Worm (Caenorhabditis elegans) whole organism, L4/young adult: ENCODE results near the gene F58E6.11.

Experiments used
- W03F9.2 ChIP-seq: fragments of 150-350 bp; optimal IDR thresholded peaks from 2 replicates; lab custom pipeline; 2014; ENCODE audit warnings: missing biosample characterization, missing genetic modification characterization
- dao-5 ChIP-seq: sonication (generic microtip); optimal IDR thresholded peaks from 2 replicates; lab custom pipeline; 2016; ENCODE audit warnings: missing genotype, missing genetic modification characterization, moderate library complexity, missing compliant biosample characterization
- him-1 ChIP-seq: sonication (generic microtip); optimal IDR thresholded peaks from 2 replicates; lab custom pipeline; 2016; ENCODE audit warnings: missing genotype, missing genetic modification reagents, missing genetic modification characterization, missing compliant biosample characterization

ce11 chrV:9782969-9783368 is 25.2 kb upstream of the F58E6.11 start, which contains the start of gene F46B6.5:
- TF ChIP-seq him-1 (tag; lab: Kevin White, UChicago): no peak
- no peak for TF ChIP-seq W03F9.2
- no peak for TF ChIP-seq dao-5 (tag; lab: Kevin White, UChicago)
